Worm (Caenorhabditis elegans) whole organism, L4/young adult: Measurements from ENCODE around the gene fbxa-27.

Experiments
- W03F9.2 ChIP-seq: fragments of 150-350 bp; optimal IDR thresholded peaks from 2 replicates; lab custom pipeline; 2014; ENCODE audit warnings: missing biosample characterization, missing genetic modification characterization
- him-1 ChIP-seq: sonication (generic microtip); optimal IDR thresholded peaks from 2 replicates; lab custom pipeline; 2016; ENCODE audit warnings: missing genotype, missing genetic modification reagents, missing genetic modification characterization, missing compliant biosample characterization

ce11 chrIII:1345694-1346093 is 2.9 kb downstream of the fbxa-27 start, which contains the start of gene Y82E9BL.6:
- no peak for TF ChIP-seq him-1
- no peak for TF ChIP-seq W03F9.2 (tag; lab: Kevin White, UChicago)
